Fruit fly (Drosophila melanogaster) whole organism, embryonic: ENCODE data around the gene Tsp96F.

ENCODE experiments used
- Abd-B ChIP-seq: fragments of 200-800 bp; sonication (Bioruptor generic); optimal IDR thresholded peaks from 2 replicates; lab custom pipeline; 2018; ENCODE audit warnings: missing biosample characterization, mild to moderate bottlenecking, missing genetic modification characterization, moderate library complexity
- Bdp1 ChIP-seq: fragments of 200-800 bp; sonication (Bioruptor generic); optimal IDR thresholded peaks from 3 replicates; lab custom pipeline; 2016; ENCODE audit warnings: missing biosample characterization, missing genetic modification characterization
- Blimp-1 ChIP-seq: fragments of 200-800 bp; sonication (Bioruptor generic); optimal IDR thresholded peaks from 3 replicates; lab custom pipeline; 2018; ENCODE audit warnings: missing biosample characterization, missing genetic modification characterization, mild to moderate bottlenecking, moderate library complexity, missing genetic modification reagents
- CG13424 ChIP-seq: fragments of 200-800 bp; sonication (Bioruptor generic); optimal IDR thresholded peaks from 2 replicates; lab custom pipeline; 2019; ENCODE audit warnings: missing biosample characterization, mild to moderate bottlenecking, missing genetic modification characterization, moderate library complexity
- CG14014 ChIP-seq: fragments of 200-800 bp; sonication (Bioruptor generic); IDR thresholded peaks from 2 replicates; pipeline ENCODE4 v1.3.6; 2022; ENCODE audit warnings: missing biosample characterization, missing genetic modification characterization
- CG17829 ChIP-seq: fragments of 200-800 bp; optimal IDR thresholded peaks from 2 replicates; lab custom pipeline; 2019; ENCODE audit warnings: missing biosample characterization, mild to moderate bottlenecking, missing genetic modification characterization, moderate library complexity
- CG18764 ChIP-seq: fragments of 200-800 bp; sonication (Bioruptor generic); optimal IDR thresholded peaks from 3 replicates; lab custom pipeline; 2016; ENCODE audit warnings: missing biosample characterization, missing genetic modification characterization
- CG2116 ChIP-seq: fragments of 200-800 bp; sonication (Bioruptor generic); optimal IDR thresholded peaks from 3 replicates; lab custom pipeline; 2018; ENCODE audit warnings: missing biosample characterization, mild to moderate bottlenecking, missing genetic modification characterization
- CG32532 ChIP-seq: fragments of 200-800 bp; sonication (Bioruptor generic); IDR thresholded peaks from 2 replicates; pipeline ENCODE4 v1.3.6; 2022; ENCODE audit warnings: missing biosample characterization, missing genetic modification characterization
- CG3281 ChIP-seq: fragments of 200-800 bp; sonication (Bioruptor generic); optimal IDR thresholded peaks from 3 replicates; lab custom pipeline; 2017; ENCODE audit warnings: missing biosample characterization, mild to moderate bottlenecking, missing genetic modification characterization
- CG33557 ChIP-seq: fragments of 200-800 bp; sonication (Bioruptor generic); optimal IDR thresholded peaks from 2 replicates; lab custom pipeline; 2019; ENCODE audit warnings: missing biosample characterization, mild to moderate bottlenecking, missing genetic modification characterization, moderate library complexity
- CG3407 ChIP-seq: fragments of 200-800 bp; sonication (Bioruptor generic); optimal IDR thresholded peaks from 2 replicates; lab custom pipeline; 2018; ENCODE audit warnings: missing biosample characterization, mild to moderate bottlenecking, missing genetic modification characterization
- CG4404 ChIP-seq: fragments of 200-800 bp; sonication (Bioruptor generic); IDR thresholded peaks from 2 replicates; pipeline ENCODE4 v1.3.6; 2022; ENCODE audit warnings: missing biosample characterization, missing genetic modification characterization
- CG4820 ChIP-seq: fragments of 200-800 bp; sonication (Bioruptor generic); optimal IDR thresholded peaks from 3 replicates; lab custom pipeline; 2016; ENCODE audit warnings: missing biosample characterization, missing genetic modification characterization
- CG6254 ChIP-seq: fragments of 200-800 bp; sonication (Bioruptor generic); optimal IDR thresholded peaks from 3 replicates; lab custom pipeline; 2017; ENCODE audit warnings: mild to moderate bottlenecking, missing biosample characterization, missing genetic modification reagents, missing genetic modification characterization
- CG7839 ChIP-seq: fragments of 200-800 bp; sonication (Bioruptor generic); optimal IDR thresholded peaks from 3 replicates; lab custom pipeline; 2018; ENCODE audit warnings: missing biosample characterization, mild to moderate bottlenecking, missing genetic modification characterization, moderate library complexity
- CG8924 ChIP-seq: fragments of 200-800 bp; optimal IDR thresholded peaks from 3 replicates; lab custom pipeline; 2019; ENCODE audit warnings: missing biosample characterization, mild to moderate bottlenecking, missing genetic modification characterization, moderate library complexity
- Camta ChIP-seq: fragments of 200-800 bp; sonication (Bioruptor generic); optimal IDR thresholded peaks from 2 replicates; lab custom pipeline; 2016; ENCODE audit warnings: missing biosample characterization, missing genetic modification characterization
- D19A ChIP-seq: fragments of 200-800 bp; optimal IDR thresholded peaks from 3 replicates; lab custom pipeline; 2019; ENCODE audit warnings: missing biosample characterization, mild to moderate bottlenecking, missing genetic modification characterization, moderate library complexity
- HLHmδ ChIP-seq: fragments of 200-800 bp; sonication (Bioruptor generic); optimal IDR thresholded peaks from 2 replicates; lab custom pipeline; 2018; ENCODE audit warnings: missing biosample characterization, mild to moderate bottlenecking, missing genetic modification characterization, moderate library complexity
- Hmr ChIP-seq: fragments of 200-800 bp; sonication (Bioruptor generic); optimal IDR thresholded peaks from 3 replicates; lab custom pipeline; 2017; ENCODE audit warnings: mild to moderate bottlenecking, missing biosample characterization, missing genetic modification reagents, missing genetic modification characterization
- Hsf ChIP-seq: fragments of 200-800 bp; sonication (Bioruptor generic); optimal IDR thresholded peaks from 3 replicates; lab custom pipeline; 2016; ENCODE audit warnings: missing biosample characterization, missing genetic modification characterization
- Jarid2 ChIP-seq: fragments of 200-800 bp; sonication (Bioruptor generic); optimal IDR thresholded peaks from 3 replicates; lab custom pipeline; 2017; ENCODE audit warnings: mild to moderate bottlenecking, missing biosample characterization, missing genetic modification reagents, missing genetic modification characterization
- Myb ChIP-seq: fragments of 200-800 bp; sonication (Bioruptor generic); optimal IDR thresholded peaks from 2 replicates; lab custom pipeline; 2016; ENCODE audit warnings: missing biosample characterization, missing genetic modification characterization
- NC2β ChIP-seq: fragments of 200-800 bp; sonication (Bioruptor generic); optimal IDR thresholded peaks from 2 replicates; lab custom pipeline; 2016; ENCODE audit warnings: missing biosample characterization, missing genetic modification characterization
- Neu2 ChIP-seq: fragments of 200-800 bp; sonication (Bioruptor generic); optimal IDR thresholded peaks from 3 replicates; lab custom pipeline; 2016; ENCODE audit warnings: missing biosample characterization, missing genetic modification characterization, borderline replicate concordance
- Oli ChIP-seq: fragments of 200-800 bp; sonication (Bioruptor generic); optimal IDR thresholded peaks from 2 replicates; lab custom pipeline; 2018; ENCODE audit warnings: missing biosample characterization, mild to moderate bottlenecking, missing genetic modification characterization, moderate library complexity
- Pdp1 ChIP-seq, 2 experiments: fragments of 200-800 bp; sonication (Bioruptor generic); optimal IDR thresholded peaks; 3 replicates each; lab custom pipeline; 2016; ENCODE audit warnings: missing biosample characterization in 2 of 2, missing genetic modification characterization in 2 of 2, mild to moderate bottlenecking in 1 of 2, moderate library complexity in 1 of 2
- Poxn ChIP-seq: fragments of 200-800 bp; sonication (Bioruptor generic); IDR thresholded peaks from 2 replicates; pipeline ENCODE4 v1.3.6; 2022; ENCODE audit warnings: missing biosample characterization, missing genetic modification characterization
- Xbp1 ChIP-seq: fragments of 200-800 bp; sonication (Bioruptor generic); optimal IDR thresholded peaks from 3 replicates; lab custom pipeline; 2016; ENCODE audit warnings: missing biosample characterization, mild to moderate bottlenecking, missing genetic modification characterization
- bab2 ChIP-seq: fragments of 200-800 bp; sonication (Bioruptor generic); optimal IDR thresholded peaks from 2 replicates; lab custom pipeline; 2016; ENCODE audit warnings: missing biosample characterization, missing genetic modification characterization
- bigmax ChIP-seq: fragments of 200-800 bp; sonication (Bioruptor generic); optimal IDR thresholded peaks from 2 replicates; lab custom pipeline; 2018; ENCODE audit warnings: missing biosample characterization, mild to moderate bottlenecking, missing genetic modification characterization
- bowl ChIP-seq: fragments of 200-800 bp; sonication (Bioruptor generic); IDR thresholded peaks from 2 replicates; pipeline ENCODE4 v1.3.6; 2022; ENCODE audit warnings: missing biosample characterization, missing genetic modification characterization
- cato ChIP-seq: fragments of 200-800 bp; sonication (Bioruptor generic); optimal IDR thresholded peaks from 2 replicates; lab custom pipeline; 2016; ENCODE audit warnings: missing biosample characterization, missing genetic modification characterization, borderline replicate concordance
- caup ChIP-seq: fragments of 200-800 bp; sonication (Bioruptor generic); optimal IDR thresholded peaks from 3 replicates; lab custom pipeline; 2017; ENCODE audit warnings: missing biosample characterization, mild to moderate bottlenecking, missing genetic modification characterization, moderate library complexity; ENCODE audit not compliant: severe bottlenecking
- cwo ChIP-seq: fragments of 200-800 bp; sonication (Bioruptor generic); optimal IDR thresholded peaks from 3 replicates; lab custom pipeline; 2017; ENCODE audit warnings: missing biosample characterization, missing genetic modification characterization, mild to moderate bottlenecking, moderate library complexity, missing genetic modification reagents
- dmrt99B ChIP-seq: fragments of 200-800 bp; sonication (Bioruptor generic); optimal IDR thresholded peaks from 2 replicates; lab custom pipeline; 2018; ENCODE audit warnings: missing biosample characterization, mild to moderate bottlenecking, missing genetic modification characterization, moderate library complexity
- hb ChIP-seq: fragments of 200-800 bp; sonication (Bioruptor generic); IDR thresholded peaks from 3 replicates; pipeline ENCODE4 v1.3.6; 2022; ENCODE audit warnings: missing biosample characterization, missing genetic modification characterization; ENCODE audit not compliant: partially characterized antibody
- jing ChIP-seq: fragments of 200-800 bp; sonication (Bioruptor generic); optimal IDR thresholded peaks from 2 replicates; lab custom pipeline; 2018; ENCODE audit warnings: missing biosample characterization, mild to moderate bottlenecking, missing genetic modification characterization
- klu ChIP-seq: fragments of 200-800 bp; sonication (Bioruptor generic); IDR thresholded peaks from 2 replicates; pipeline ENCODE4 v1.3.6; 2022; ENCODE audit warnings: missing biosample characterization, missing genetic modification characterization
- lola ChIP-seq, 3 experiments: fragments of >200 bp in 2 of 3; fragments of 200-800 bp in 1 of 3; sonication (Bioruptor generic) in 1 of 3; optimal IDR thresholded peaks; 2 replicates each; lab custom pipeline; 2017 to 2019; ENCODE audit warnings: missing biosample characterization in 3 of 3, missing genetic modification characterization in 3 of 3, mild to moderate bottlenecking in 1 of 3, moderate library complexity in 1 of 3
- pnt ChIP-seq: fragments of 200-800 bp; sonication (Bioruptor generic); optimal IDR thresholded peaks from 3 replicates; lab custom pipeline; 2016; ENCODE audit warnings: missing biosample characterization, missing genetic modification characterization
- salm ChIP-seq: fragments of 200-800 bp; sonication (Bioruptor generic); optimal IDR thresholded peaks from 2 replicates; lab custom pipeline; 2018; ENCODE audit warnings: missing biosample characterization, mild to moderate bottlenecking, missing genetic modification characterization
- sens ChIP-seq: fragments of 200-800 bp; sonication (Bioruptor generic); peaks from one replicate; lab custom pipeline; 2016; ENCODE audit warnings: missing biosample characterization, missing genetic modification characterization
- sqz ChIP-seq: fragments of 200-800 bp; sonication (Bioruptor generic); optimal IDR thresholded peaks from 3 replicates; lab custom pipeline; 2018; ENCODE audit warnings: missing biosample characterization, mild to moderate bottlenecking, missing genetic modification characterization
- tll ChIP-seq, 2 experiments: fragments of 200-800 bp in 1 of 2; fragments of >200 bp in 1 of 2; sonication (Bioruptor generic) in 1 of 2; optimal IDR thresholded peaks; 2 replicates each; lab custom pipeline; 2017 to 2019; ENCODE audit warnings: missing biosample characterization in 2 of 2, missing genetic modification characterization in 2 of 2, mild to moderate bottlenecking in 1 of 2, moderate library complexity in 1 of 2
- zen ChIP-seq: fragments of 200-800 bp; sonication (Bioruptor generic); optimal IDR thresholded peaks from 3 replicates; lab custom pipeline; 2018; ENCODE audit warnings: missing biosample characterization, mild to moderate bottlenecking, missing genetic modification characterization, moderate library complexity

Tsp96F gene

DNA sequence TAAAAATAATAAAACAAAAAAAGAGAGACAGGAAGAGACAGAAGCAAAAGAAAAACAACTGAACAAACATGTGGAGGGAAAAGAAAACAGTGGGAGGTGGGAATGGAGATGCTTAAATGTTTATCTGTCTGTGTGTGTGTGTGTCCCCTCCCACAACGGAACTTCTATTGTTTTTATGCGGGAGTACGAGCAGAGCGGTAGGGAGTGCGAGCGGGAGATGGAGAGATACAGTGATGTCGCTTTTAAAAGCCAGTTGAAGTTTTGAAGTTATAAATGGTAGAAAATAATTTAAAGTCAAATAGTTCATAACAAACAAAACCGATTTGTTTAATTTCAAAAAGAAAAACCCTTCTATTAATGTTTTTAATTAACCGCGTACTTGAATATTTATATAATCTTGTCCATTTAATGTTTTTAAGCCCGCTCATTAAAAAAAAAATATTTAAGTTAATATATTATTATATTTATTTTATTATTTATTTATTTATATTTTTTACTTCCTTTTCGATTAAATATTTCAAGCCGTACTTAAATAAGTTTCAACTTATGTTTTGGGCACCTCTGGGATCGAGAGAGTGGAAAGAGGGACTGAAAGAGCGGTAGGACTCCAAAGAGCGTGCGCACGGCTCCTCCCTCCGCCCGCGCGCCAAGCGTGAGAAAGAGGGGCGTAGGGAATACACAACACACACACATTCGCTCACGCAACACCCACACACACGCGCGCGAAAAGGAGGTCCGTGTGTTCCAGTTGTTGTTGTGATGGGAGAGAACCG, 843 bp downstream of the Tsp96F start (continued):
- TF ChIP-seq cato (GFP tag; lab: Kevin White, UChicago) (peak; percentile 30), CG3407 (peak; percentile 8), Jarid2 (GFP tag; lab: Kevin White, UChicago) (peak; percentile 15), CG18764 (GFP tag; lab: Kevin White, UChicago) (no peak), Bdp1 (GFP tag; lab: Kevin White, UChicago) (no peak), CG17829 (tag; lab: Kevin White, UChicago) (peak; percentile 65), Xbp1 (peak; percentile 31), caup (GFP tag; lab: Kevin White, UChicago) (peak; percentile 27), bigmax (GFP tag; lab: Kevin White, UChicago) (no peak), hb (no peak), Pdp1 (GFP tag; optimal IDR thresholded peaks at IDR 0.05; lab: Kevin White, UChicago) (no peak), bowl (GFP tag; lab: Robert Waterston, UW) (no peak), cwo (GFP tag; lab: Kevin White, UChicago) (peak; percentile 58), Camta (GFP tag; lab: Kevin White, UChicago) (no peak), CG8924 (tag; lab: Kevin White, UChicago) (peak; percentile 48), CG3281 (peak; percentile 57), dmrt99B (peak; percentile 62), bab2 (GFP tag; lab: Kevin White, UChicago) (peak; percentile 15), Blimp-1 (peak; percentile 65), Poxn (GFP tag; lab: Robert Waterston, UW) (no peak), CG4404 (GFP tag; lab: Robert Waterston, UW) (no peak), CG7839 (peak; percentile 59), sens (GFP tag; lab: Kevin White, UChicago) (peak; percentile 37), sqz (GFP tag; lab: Kevin White, UChicago) (no peak), CG2116 (no peak), zen (no peak), Abd-B (GFP tag; lab: Kevin White, UChicago) (peak; percentile 33), CG33557 (GFP tag; lab: Kevin White, UChicago) (peak; percentile 24), CG4820 (GFP tag; lab: Kevin White, UChicago) (peak; percentile 22), HLHmδ (GFP tag; lab: Kevin White, UChicago) (no peak), Hmr (GFP tag; lab: Kevin White, UChicago) (peak; percentile 66), NC2β (GFP tag; lab: Kevin White, UChicago) (no peak), tll (GFP tag; optimal IDR thresholded peaks at IDR 0.05; lab: Kevin White, UChicago) (no peak), Oli (tag; lab: Kevin White, UChicago) (peak; percentile 47), klu (0 out of 2 replicates have a peak, but pooled peaks have one; percentile 37), salm (peak; percentile 37), jing (no peak), lola (GFP tag; optimal IDR thresholded peaks at IDR 0.05; lab: Kevin White, UChicago) (peak in 1 of 3 experiments; percentile 74), pnt (GFP tag; lab: Kevin White, UChicago) (peak; percentile 1), CG13424 (tag; lab: Kevin White, UChicago) (peak; percentile 58), Neu2 (no peak), D19A (tag; lab: Kevin White, UChicago) (peak; percentile 50), CG6254 (GFP tag; lab: Kevin White, UChicago) (no peak), CG32532 (GFP tag; lab: Robert Waterston, UW) (0 out of 2 replicates have a peak, but pooled peaks have one; percentile 40), Hsf (GFP tag; lab: Kevin White, UChicago) (peak; percentile 1), Myb (GFP tag; lab: Kevin White, UChicago) (peak; percentile 3), CG14014 (0 out of 2 replicates have a peak, but pooled peaks have one; percentile 44)
